Worm (Caenorhabditis elegans): ENCODE results near the gene Y68A4B.3.

ce11 chrV:17258244-17258643 is 15.8 kb upstream of the Y68A4B.3 start:
- no peak for TF ChIP-seq unc-62 (GFP tag; optimal IDR thresholded peaks at IDR 0.05)
- no peak for TF ChIP-seq ceh-82 (tag; optimal IDR thresholded peaks at IDR 0.05)
- TF ChIP-seq nhr-77 (tag; optimal IDR thresholded peaks at IDR 0.05) = no peak
- TF ChIP-seq aly-2 (tag; optimal IDR thresholded peaks at IDR 0.05) = no peak
- no peak for TF ChIP-seq nhr-10 (tag; optimal IDR thresholded peaks at IDR 0.05)
- no peak for TF ChIP-seq nhr-237 (tag; optimal IDR thresholded peaks at IDR 0.05)
- no peak for TF ChIP-seq unc-39 (tag; optimal IDR thresholded peaks at IDR 0.05)
- no peak for TF ChIP-seq nhr-12 (tag; optimal IDR thresholded peaks at IDR 0.05)
- no peak for TF ChIP-seq egl-27 (tag; optimal IDR thresholded peaks at IDR 0.05)
- TF ChIP-seq zag-1 (tag; optimal IDR thresholded peaks at IDR 0.05) = no peak
- TF ChIP-seq lin-11 (tag; optimal IDR thresholded peaks at IDR 0.05) = no peak
- no peak for TF ChIP-seq nhr-11 (tag; optimal IDR thresholded peaks at IDR 0.05)
- TF ChIP-seq nhr-23 (tag; optimal IDR thresholded peaks at IDR 0.05) = no peak
